Fruit fly (Drosophila melanogaster) whole organism, prepupa: ENCODE measurements around the gene Edc3.
A peak's percentile ranks its signal among the peaks of the same experiment; 100 is the strongest.

Experiments used
- CG16779 ChIP-seq: fragments of 200-800 bp; sonication (Bioruptor generic); optimal IDR thresholded peaks from 3 replicates; lab custom pipeline; 2017; ENCODE audit warnings: missing biosample characterization, mild to moderate bottlenecking, missing genetic modification characterization
- CG3032 ChIP-seq: fragments of 200-800 bp; optimal IDR thresholded peaks from 2 replicates; lab custom pipeline; 2019; ENCODE audit warnings: missing biosample characterization, mild to moderate bottlenecking, missing genetic modification characterization, moderate library complexity
- CG34406 ChIP-seq: fragments of 200-800 bp; sonication (Bioruptor generic); optimal IDR thresholded peaks from 3 replicates; lab custom pipeline; 2016; ENCODE audit warnings: missing biosample characterization, missing genetic modification characterization
- CG4318 ChIP-seq: fragments of 200-800 bp; sonication (Bioruptor generic); optimal IDR thresholded peaks from 3 replicates; lab custom pipeline; 2017; ENCODE audit warnings: missing biosample characterization, mild to moderate bottlenecking, missing genetic modification characterization
- CG6792 ChIP-seq: fragments of 200-800 bp; sonication (Bioruptor generic); optimal IDR thresholded peaks from 3 replicates; lab custom pipeline; 2016; ENCODE audit warnings: missing biosample characterization, missing genetic modification characterization
- Eip93F ChIP-seq: fragments of 200-800 bp; sonication (Bioruptor generic); optimal IDR thresholded peaks from 2 replicates; lab custom pipeline; 2016; ENCODE audit warnings: missing biosample characterization, mild to moderate bottlenecking, missing genetic modification characterization
- Hr39 ChIP-seq: fragments of 200-800 bp; sonication (Bioruptor generic); optimal IDR thresholded peaks from 2 replicates; lab custom pipeline; 2016; ENCODE audit warnings: missing biosample characterization, missing genetic modification characterization
- Hr4 ChIP-seq: fragments of 200-800 bp; sonication (Bioruptor generic); optimal IDR thresholded peaks from 3 replicates; lab custom pipeline; 2016; ENCODE audit warnings: missing biosample characterization, missing genetic modification characterization
- Lpt ChIP-seq: fragments of 200-800 bp; sonication (Bioruptor generic); optimal IDR thresholded peaks from 3 replicates; lab custom pipeline; 2016; ENCODE audit warnings: missing biosample characterization, missing genetic modification characterization
- Met ChIP-seq: fragments of 200-800 bp; sonication (Bioruptor generic); optimal IDR thresholded peaks from 3 replicates; lab custom pipeline; 2016; ENCODE audit warnings: missing biosample characterization, missing genetic modification characterization
- OdsH ChIP-seq: fragments of 200-800 bp; sonication (Bioruptor generic); optimal IDR thresholded peaks from 3 replicates; lab custom pipeline; 2016; ENCODE audit warnings: missing biosample characterization, missing genetic modification characterization
- net ChIP-seq: fragments of 200-800 bp; sonication (Bioruptor generic); optimal IDR thresholded peaks from 3 replicates; lab custom pipeline; 2016; ENCODE audit warnings: missing biosample characterization, missing genetic modification characterization
- ss ChIP-seq, 2 experiments: fragments of 200-800 bp; sonication (Bioruptor generic); optimal IDR thresholded peaks; 2 replicates in 1 of 2; 3 replicates in 1 of 2; lab custom pipeline; 2017 to 2018; ENCODE audit warnings: mild to moderate bottlenecking in 2 of 2, missing biosample characterization in 2 of 2, missing genetic modification characterization in 2 of 2, moderate library complexity in 1 of 2

DNA sequence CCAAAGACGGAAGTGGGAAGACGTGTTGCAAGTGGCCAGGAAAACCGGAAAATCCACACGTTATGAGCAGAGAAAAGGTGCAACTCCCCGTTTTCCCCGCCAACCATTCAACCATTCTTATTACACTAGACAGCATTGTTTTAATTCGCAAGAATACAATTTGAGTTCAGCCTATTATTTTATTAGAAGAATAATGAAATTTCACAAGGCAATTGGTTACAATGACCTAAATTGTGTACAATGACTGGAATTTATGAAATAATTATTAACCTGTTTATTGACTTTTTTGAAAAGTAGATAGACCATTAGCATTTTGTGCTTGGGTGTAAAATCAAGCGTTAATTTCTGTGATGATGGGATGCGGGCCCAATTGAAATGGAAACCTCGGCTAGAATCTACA, 25.1 kb downstream of the Edc3 start:
- TF ChIP-seq CG34406 (GFP tag; lab: Kevin White, UChicago) (no peak), Hr4 (GFP tag; lab: Kevin White, UChicago) (peak; percentile 16), Eip93F (GFP tag; lab: Kevin White, UChicago) (no peak), CG16779 (tag; lab: Kevin White, UChicago) (no peak), Lpt (peak; percentile 31), CG4318 (GFP tag; lab: Kevin White, UChicago) (no peak), OdsH (peak; percentile 11), Met (GFP tag; lab: Kevin White, UChicago) (no peak), CG6792 (no peak), Hr39 (GFP tag; lab: Kevin White, UChicago) (no peak), net (GFP tag; lab: Kevin White, UChicago) (no peak), CG3032 (tag; lab: Kevin White, UChicago) (no peak), ss (GFP tag; optimal IDR thresholded peaks at IDR 0.05; lab: Kevin White, UChicago) (no peak)
